Worm (Caenorhabditis elegans): ENCODE results near the gene Y43F4B.10.

DNA sequence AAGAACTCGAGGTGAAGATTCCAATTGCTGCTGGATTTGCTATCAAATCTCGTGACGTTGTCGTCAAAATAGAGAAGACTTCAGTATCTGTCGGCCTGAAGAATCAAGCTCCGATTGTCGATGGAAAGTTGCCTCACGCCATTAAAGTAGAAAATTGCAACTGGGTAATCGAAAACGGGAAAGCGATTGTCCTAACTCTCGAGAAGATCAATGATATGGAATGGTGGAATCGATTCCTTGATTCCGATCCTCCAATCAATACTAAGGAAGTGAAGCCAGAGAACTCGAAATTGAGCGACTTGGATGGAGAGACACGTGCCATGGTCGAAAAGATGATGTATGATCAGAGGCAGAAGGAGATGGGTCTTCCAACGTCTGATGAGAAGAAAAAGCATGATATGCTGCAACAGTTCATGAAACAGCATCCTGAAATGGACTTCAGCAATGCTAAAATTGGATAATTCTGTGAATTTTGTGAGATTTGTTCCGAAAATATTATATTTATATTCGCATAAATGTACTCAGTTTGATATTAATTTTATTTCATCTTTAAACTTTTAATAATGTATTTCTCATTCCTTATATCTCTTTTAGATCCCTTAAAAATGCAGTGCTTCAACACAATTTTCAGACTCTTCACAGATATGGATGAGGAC, 28.3 kb downstream of the Y43F4B.10 start, which contains the start of gene dro-1:
- TF ChIP-seq ama-1 (optimal IDR thresholded peaks at IDR 0.05) (no peak), ceh-16 (tag; optimal IDR thresholded peaks at IDR 0.05) (no peak), R02D3.7 (tag; optimal IDR thresholded peaks at IDR 0.05) (no peak)
